Worm (Caenorhabditis elegans) whole organism, early embryonic: ENCODE measurements around the gene nhr-145.
"Not testable (repeated sequence)": the region's sequence is repeated elsewhere in the genome, so short reads cannot be mapped to it uniquely, and the experiment has no call there.

Experiments used
- B0310.2 ChIP-seq: sonication (generic microtip); optimal IDR thresholded peaks from 2 replicates; lab custom pipeline; 2016; ENCODE audit warnings: mild to moderate bottlenecking, missing genetic modification characterization, missing compliant biosample characterization
- F13C5.2 ChIP-seq: sonication (generic microtip); optimal IDR thresholded peaks from 2 replicates; lab custom pipeline; 2017; ENCODE audit warnings: mild to moderate bottlenecking, missing genetic modification characterization, inconsistent platforms, missing compliant biosample characterization
- aly-1 ChIP-seq: sonication (generic microtip); optimal IDR thresholded peaks from 2 replicates; lab custom pipeline; 2016; ENCODE audit warnings: missing genetic modification characterization, missing compliant biosample characterization
- ama-1 ChIP-seq: fragments of 150-350 bp; optimal IDR thresholded peaks from 2 replicates; lab custom pipeline; 2014
- ceh-13 ChIP-seq: fragments of 200-800 bp; sonication (Bioruptor generic); optimal IDR thresholded peaks from 2 replicates; lab custom pipeline; 2018; ENCODE audit warnings: mild to moderate bottlenecking, missing genetic modification characterization, missing compliant biosample characterization
- ceh-36 ChIP-seq: sonication (generic microtip); optimal IDR thresholded peaks from 2 replicates; lab custom pipeline; 2016; ENCODE audit warnings: missing genetic modification characterization, inconsistent platforms, missing compliant biosample characterization
- ets-7 ChIP-seq: sonication (generic microtip); optimal IDR thresholded peaks from 2 replicates; lab custom pipeline; 2016; ENCODE audit warnings: missing genotype, missing genetic modification characterization, missing compliant biosample characterization
- flt-1 ChIP-seq: fragments of 200-800 bp; sonication (Bioruptor generic); IDR thresholded peaks from 2 replicates; pipeline ENCODE4 v1.3.6; 2022; ENCODE audit warnings: missing genetic modification characterization, missing compliant biosample characterization
- hmbx-1 ChIP-seq: sonication (generic microtip); optimal IDR thresholded peaks from 2 replicates; lab custom pipeline; 2016; ENCODE audit warnings: mild to moderate bottlenecking, missing genetic modification characterization, missing compliant biosample characterization
- hmg-4 ChIP-seq: fragments of 200-800 bp; sonication (Bioruptor generic); optimal IDR thresholded peaks from 2 replicates; lab custom pipeline; 2018; ENCODE audit warnings: mild to moderate bottlenecking, missing genetic modification characterization, missing compliant biosample characterization
- hnd-1 ChIP-seq: sonication (generic microtip); optimal IDR thresholded peaks from 2 replicates; lab custom pipeline; 2016; ENCODE audit warnings: missing genetic modification characterization, missing compliant biosample characterization
- pes-1 ChIP-seq: fragments of 200-800 bp; sonication (Bioruptor generic); IDR thresholded peaks from 2 replicates; pipeline ENCODE4 v1.3.6; 2022; ENCODE audit warnings: missing genetic modification reagents, missing genetic modification characterization, missing compliant biosample characterization
- scrt-1 ChIP-seq: fragments of 200-800 bp; sonication (Bioruptor generic); IDR thresholded peaks from 2 replicates; pipeline ENCODE4 v1.3.6; 2022; ENCODE audit warnings: missing genetic modification characterization, missing compliant biosample characterization
- sea-1 ChIP-seq: fragments of 200-800 bp; sonication (Bioruptor generic); conservative IDR thresholded peaks from 2 replicates; pipeline ENCODE4 v1.3.6; 2022; ENCODE audit warnings: missing genetic modification characterization, missing compliant biosample characterization
- tbx-11 ChIP-seq: fragments of 200-800 bp; sonication (Bioruptor generic); IDR thresholded peaks from 2 replicates; pipeline ENCODE4 v1.3.6; 2022; ENCODE audit warnings: missing genetic modification characterization, missing compliant biosample characterization
- tbx-37 ChIP-seq: fragments of 200-800 bp; sonication (Bioruptor generic); conservative IDR thresholded peaks from 2 replicates; pipeline ENCODE4 v1.3.6; 2022; ENCODE audit warnings: missing genetic modification reagents, missing genetic modification characterization, missing compliant biosample characterization
- tra-4 ChIP-seq: sonication (generic microtip); optimal IDR thresholded peaks from 2 replicates; lab custom pipeline; 2017; ENCODE audit warnings: missing genetic modification characterization, missing compliant biosample characterization

nhr-145 gene

ce11 chrV:19082541-19082940 lies 5.0 kb upstream of the nhr-145 start, which contains the start of gene nhr-95:
TSS of gene nhr-95 (minus strand) at chrV:19082641.
- TF ChIP-seq sea-1 (GFP tag; lab: Robert Waterston, UW) (no peak), aly-1 (tag; lab: Kevin White, UChicago) (no peak), scrt-1 (0 out of 2 replicates have a peak, but pooled peaks have one; percentile 55), flt-1 (GFP tag; lab: Robert Waterston, UW) (no peak), tra-4 (tag; lab: Kevin White, UChicago) (no peak), pes-1 (GFP tag; lab: Robert Waterston, UW) (no peak)

- no peak for TF ChIP-seq flt-1 (GFP tag; lab: Robert Waterston, UW)
- TF ChIP-seq tbx-11 (GFP tag; lab: Robert Waterston, UW), result no peak
- no peak for TF ChIP-seq ets-7 (tag; lab: Kevin White, UChicago)
- TF ChIP-seq scrt-1, result no peak
- TF ChIP-seq hmbx-1 (tag; lab: Kevin White, UChicago), result no peak
- TF ChIP-seq aly-1 (tag; lab: Kevin White, UChicago), result no peak
- no peak for TF ChIP-seq hmg-4 (GFP tag; lab: Kevin White, UChicago)
- no peak for TF ChIP-seq sea-1 (GFP tag; lab: Robert Waterston, UW)
- TF ChIP-seq tra-4 (tag; lab: Kevin White, UChicago), result no peak
- TF ChIP-seq ceh-36 (tag; lab: Kevin White, UChicago), result no peak
- no peak for TF ChIP-seq pes-1 (GFP tag; lab: Robert Waterston, UW)
- no peak for TF ChIP-seq B0310.2 (tag; lab: Kevin White, UChicago)
- TF ChIP-seq ceh-13, result no peak
- TF ChIP-seq ama-1 (lab: Kevin White, UChicago), result no peak
- no peak for TF ChIP-seq tbx-37 (GFP tag; lab: Robert Waterston, UW)
- TF ChIP-seq F13C5.2, result no peak
These were observed 3.7 kb upstream of the nhr-145 start for ce11 chrV:19083789-19084188.

ce11 chrV:19090885-19091284 lies 3.4 kb downstream of the nhr-145 start:
- TF ChIP-seq ceh-13 (no peak), hmbx-1 (tag; lab: Kevin White, UChicago) (no peak), aly-1 (tag; lab: Kevin White, UChicago) (no peak), flt-1 (GFP tag; lab: Robert Waterston, UW) (no peak), hnd-1 (tag; lab: Kevin White, UChicago) (no peak), ama-1 (lab: Kevin White, UChicago) (no peak), sea-1 (GFP tag; lab: Robert Waterston, UW) (no peak), pes-1 (GFP tag; lab: Robert Waterston, UW) (no peak), tbx-11 (GFP tag; lab: Robert Waterston, UW) (no peak), ceh-36 (tag; lab: Kevin White, UChicago) (no peak), scrt-1 (no peak), B0310.2 (tag; lab: Kevin White, UChicago) (no peak), tbx-37 (GFP tag; lab: Robert Waterston, UW) (no peak), tra-4 (tag; lab: Kevin White, UChicago) (no peak), F13C5.2 (no peak)

ce11 chrV:19099504-19099903 lies 12.0 kb downstream of the nhr-145 start:
- TF ChIP-seq ets-7 (tag; lab: Kevin White, UChicago) (no peak), hmg-4 (GFP tag; lab: Kevin White, UChicago) (no peak), ceh-13 (no peak), ceh-36 (tag; lab: Kevin White, UChicago) (no peak), hmbx-1 (tag; lab: Kevin White, UChicago) (no peak), sea-1 (GFP tag; lab: Robert Waterston, UW) (no peak), scrt-1 (no peak), ama-1 (lab: Kevin White, UChicago) (no peak), flt-1 (GFP tag; lab: Robert Waterston, UW) (no peak), pes-1 (GFP tag; lab: Robert Waterston, UW) (no peak), tra-4 (tag; lab: Kevin White, UChicago) (no peak), B0310.2 (tag; lab: Kevin White, UChicago) (no peak), hnd-1 (tag; lab: Kevin White, UChicago) (no peak), F13C5.2 (no peak), tbx-11 (GFP tag; lab: Robert Waterston, UW) (no peak), aly-1 (tag; lab: Kevin White, UChicago) (no peak), tbx-37 (GFP tag; lab: Robert Waterston, UW) (no peak)

- not testable (repeated sequence) for TF ChIP-seq tbx-11 (GFP tag; lab: Robert Waterston, UW); hnd-1 (tag; lab: Kevin White, UChicago); F13C5.2
These were observed 14.2 kb downstream of the nhr-145 start, which contains the start of gene zhp-4 for ce11 chrV:19101589-19102201. TSS of gene zhp-4 (minus strand) at chrV:19101786.

- no peak for TF ChIP-seq tra-4 (tag; lab: Kevin White, UChicago)
- TF ChIP-seq ceh-36 (tag; lab: Kevin White, UChicago), result no peak
- no peak for TF ChIP-seq ceh-13
- TF ChIP-seq B0310.2 (tag; lab: Kevin White, UChicago), result no peak
- TF ChIP-seq hnd-1 (tag; lab: Kevin White, UChicago), result no peak
- no peak for TF ChIP-seq ama-1 (lab: Kevin White, UChicago)
- no peak for TF ChIP-seq hmg-4 (GFP tag; lab: Kevin White, UChicago)
- no peak for TF ChIP-seq scrt-1
- TF ChIP-seq F13C5.2, result no peak
- no peak for TF ChIP-seq sea-1 (GFP tag; lab: Robert Waterston, UW)
- no peak for TF ChIP-seq ets-7 (tag; lab: Kevin White, UChicago)
- no peak for TF ChIP-seq aly-1 (tag; lab: Kevin White, UChicago)
- TF ChIP-seq tbx-37 (GFP tag; lab: Robert Waterston, UW), result no peak
- no peak for TF ChIP-seq hmbx-1 (tag; lab: Kevin White, UChicago)
- no peak for TF ChIP-seq tbx-11 (GFP tag; lab: Robert Waterston, UW)
- no peak for TF ChIP-seq flt-1 (GFP tag; lab: Robert Waterston, UW)
- TF ChIP-seq pes-1 (GFP tag; lab: Robert Waterston, UW), result no peak
These were observed 19.5 kb downstream of the nhr-145 start for ce11 chrV:19107065-19107464.
